Worm (Caenorhabditis elegans): Measurements from ENCODE around the gene eat-3.

DNA sequence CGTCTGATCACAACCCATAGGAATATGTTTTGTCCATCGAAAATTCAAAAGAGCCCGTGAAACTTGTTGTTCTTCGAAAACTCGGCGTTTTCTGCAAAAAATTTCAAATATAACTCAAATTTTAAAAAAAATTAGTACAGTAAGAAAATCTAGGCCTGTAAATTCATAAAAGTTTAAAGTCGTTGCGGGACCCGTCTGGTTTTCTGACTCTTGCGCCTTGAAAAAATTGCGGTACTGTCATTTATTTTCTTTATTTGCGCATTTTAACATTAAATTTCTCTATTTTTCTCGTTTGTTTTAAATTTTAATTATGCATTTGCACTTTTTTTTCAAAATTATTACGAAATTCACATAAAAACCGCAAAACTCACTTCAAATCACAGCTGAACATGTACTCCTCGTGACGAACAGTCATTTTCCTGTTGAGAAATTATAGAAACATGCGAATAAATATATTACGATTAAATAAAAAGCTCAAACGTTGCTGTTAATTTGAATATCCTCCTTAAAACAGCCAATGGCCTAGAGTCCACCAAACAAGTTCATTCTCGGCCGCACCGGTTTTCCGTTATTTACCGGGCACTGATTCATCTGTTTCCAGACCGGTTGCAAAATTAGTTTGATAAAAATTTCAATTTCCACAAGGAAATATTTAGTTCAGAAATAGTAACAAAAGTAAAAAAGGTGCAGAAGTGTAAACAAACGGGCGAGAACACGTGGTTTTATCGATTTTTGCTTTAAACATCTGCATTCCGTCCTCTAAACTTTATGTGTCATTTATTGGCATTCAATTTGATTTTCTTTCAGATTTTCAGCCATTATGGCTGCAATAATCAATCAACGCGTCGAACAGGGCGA, 5.4 kb upstream of the eat-3 start, which contains the start of the genes csa-1 and wdfy-2:
- TF ChIP-seq him-1 (tag; optimal IDR thresholded peaks at IDR 0.05) (no peak), dao-5 (tag; optimal IDR thresholded peaks at IDR 0.05) (no peak)
